Fruit fly (Drosophila melanogaster) whole organism: ENCODE measurements around the gene CG5880.

ENCODE experiments used
- CG8478 ChIP-seq: fragments of >200 bp; optimal IDR thresholded peaks from 2 replicates; lab custom pipeline; 2018; ENCODE audit warnings: inconsistent platforms
- Dll ChIP-seq: fragments of >200 bp; optimal IDR thresholded peaks from 2 replicates; lab custom pipeline; 2017
- EcR ChIP-seq, 2 experiments: fragments of >200 bp; optimal IDR thresholded peaks; 2 replicates each; lab custom pipeline; 2017; ENCODE audit warnings: missing biosample characterization in 2 of 2, missing genetic modification characterization in 2 of 2, missing genetic modification reagents in 2 of 2
- pan ChIP-seq: fragments of >200 bp; optimal IDR thresholded peaks from 2 replicates; lab custom pipeline; 2017
- psq ChIP-seq: fragments of >200 bp; optimal IDR thresholded peaks from 2 replicates; lab custom pipeline; 2017
- usp ChIP-seq: fragments of >200 bp; optimal IDR thresholded peaks from 2 replicates; lab custom pipeline; 2017; ENCODE audit warnings: missing biosample characterization, missing genetic modification characterization, mixed read lengths

CG5880 gene

dm6 chr3R:27116465-27117092, at the start of gene CG5880, which contains the start of gene CG6066:
CG5880 (plus strand) TSS chr3R:27116745.
CG6066 (minus strand) TSS chr3R:27116707.
- TF ChIP-seq psq (lab: Kevin White, UChicago) (no peak), CG8478 (lab: Kevin White, UChicago) (no peak), usp (GFP tag; lab: Kevin White, UChicago) (no peak), pan (lab: Kevin White, UChicago) (no peak)

- TF ChIP-seq usp (GFP tag; lab: Kevin White, UChicago) (no peak), pan (lab: Kevin White, UChicago) (no peak), EcR (GFP tag; optimal IDR thresholded peaks at IDR 0.05; lab: Kevin White, UChicago) (no peak), psq (lab: Kevin White, UChicago) (no peak), Dll (lab: Kevin White, UChicago) (no peak), CG8478 (lab: Kevin White, UChicago) (no peak)
These were observed 49.2 kb upstream of the CG5880 start for dm6 chr3R:27067362-27067761.

- no peak for TF ChIP-seq CG8478 (lab: Kevin White, UChicago)
- no peak for TF ChIP-seq pan (lab: Kevin White, UChicago)
- no peak for TF ChIP-seq Dll (lab: Kevin White, UChicago)
- TF ChIP-seq psq (lab: Kevin White, UChicago) = no peak
- TF ChIP-seq usp (GFP tag; lab: Kevin White, UChicago) = no peak
- no peak for TF ChIP-seq EcR (GFP tag; optimal IDR thresholded peaks at IDR 0.05; lab: Kevin White, UChicago)
These were observed 47.3 kb upstream of the CG5880 start for dm6 chr3R:27069201-27069600.

dm6 chr3R:27069810-27070625, 46.5 kb upstream of the CG5880 start, which contains the start of gene spz:
spz (minus strand) TSS chr3R:27070070.
- TF ChIP-seq Dll (lab: Kevin White, UChicago) = peak; percentile 71
- no peak for TF ChIP-seq pan (lab: Kevin White, UChicago)
- TF ChIP-seq usp (GFP tag; lab: Kevin White, UChicago) = no peak
- TF ChIP-seq CG8478 (lab: Kevin White, UChicago) = no peak

dm6 chr3R:27070906-27071498, 45.5 kb upstream of the CG5880 start:
- no peak for TF ChIP-seq EcR (GFP tag; optimal IDR thresholded peaks at IDR 0.05; lab: Kevin White, UChicago)
- TF ChIP-seq pan (lab: Kevin White, UChicago) = no peak
- no peak for TF ChIP-seq Dll (lab: Kevin White, UChicago)
- no peak for TF ChIP-seq CG8478 (lab: Kevin White, UChicago)
- TF ChIP-seq usp (GFP tag; lab: Kevin White, UChicago) = no peak

- TF ChIP-seq usp (GFP tag; lab: Kevin White, UChicago) (no peak), Dll (lab: Kevin White, UChicago) (no peak), psq (lab: Kevin White, UChicago) (no peak), EcR (GFP tag; optimal IDR thresholded peaks at IDR 0.05; lab: Kevin White, UChicago) (no peak), CG8478 (lab: Kevin White, UChicago) (no peak)
These were observed 40.9 kb upstream of the CG5880 start, which contains the start of gene CG14257 for dm6 chr3R:27075694-27076093. CG14257 (plus strand) TSS chr3R:27075870.

dm6 chr3R:27076618-27077017, 39.9 kb upstream of the CG5880 start:
- TF ChIP-seq Dll (lab: Kevin White, UChicago) = no peak
- TF ChIP-seq CG8478 (lab: Kevin White, UChicago) = no peak
- TF ChIP-seq pan (lab: Kevin White, UChicago) = no peak
- TF ChIP-seq usp (GFP tag; lab: Kevin White, UChicago) = no peak
- TF ChIP-seq EcR (GFP tag; optimal IDR thresholded peaks at IDR 0.05; lab: Kevin White, UChicago) = no peak
- no peak for TF ChIP-seq psq (lab: Kevin White, UChicago)

- TF ChIP-seq EcR (GFP tag; optimal IDR thresholded peaks at IDR 0.05; lab: Kevin White, UChicago) (no peak), usp (GFP tag; lab: Kevin White, UChicago) (no peak), Dll (lab: Kevin White, UChicago) (no peak), CG8478 (lab: Kevin White, UChicago) (no peak), pan (lab: Kevin White, UChicago) (no peak), psq (lab: Kevin White, UChicago) (no peak)
These were observed 33.8 kb upstream of the CG5880 start for dm6 chr3R:27082752-27083151.

- TF ChIP-seq psq (lab: Kevin White, UChicago) = no peak
- TF ChIP-seq pan (lab: Kevin White, UChicago) = no peak
- no peak for TF ChIP-seq Dll (lab: Kevin White, UChicago)
- no peak for TF ChIP-seq usp (GFP tag; lab: Kevin White, UChicago)
These were observed 32.0 kb upstream of the CG5880 start for dm6 chr3R:27084528-27085052.

- TF ChIP-seq psq (lab: Kevin White, UChicago) (no peak), EcR (GFP tag; optimal IDR thresholded peaks at IDR 0.05; lab: Kevin White, UChicago) (no peak)
These were observed 29.0 kb upstream of the CG5880 start, which contains the start of gene Cpr97Ea for dm6 chr3R:27087549-27087948. Cpr97Ea (minus strand) TSS chr3R:27087778.

dm6 chr3R:27091106-27091505, 25.4 kb upstream of the CG5880 start, which contains the start of gene Cpr97Eb:
Cpr97Eb (minus strand) TSS chr3R:27091130.
- TF ChIP-seq EcR (GFP tag; optimal IDR thresholded peaks at IDR 0.05; lab: Kevin White, UChicago) (peak in 1 of 2 experiments; percentile 18), CG8478 (lab: Kevin White, UChicago) (no peak)
